Worm (Caenorhabditis elegans) whole organism, midembryonic: ENCODE results near the gene syd-9.

Experiments
- T22C8.4 ChIP-seq: fragments of 200-800 bp; sonication (Bioruptor generic); IDR thresholded peaks from 2 replicates; pipeline ENCODE4 v1.3.6; 2022; ENCODE audit warnings: missing genetic modification characterization, missing compliant biosample characterization
- cog-1 ChIP-seq: sonication (generic microtip); optimal IDR thresholded peaks from 2 replicates; lab custom pipeline; 2016; ENCODE audit warnings: missing genetic modification characterization, missing compliant biosample characterization
- flt-1 ChIP-seq: fragments of 200-800 bp; sonication (Bioruptor generic); IDR thresholded peaks from 2 replicates; pipeline ENCODE4 v1.3.6; 2022; ENCODE audit warnings: missing genetic modification characterization, missing compliant biosample characterization
- klf-2 ChIP-seq: fragments of 200-800 bp; sonication (Bioruptor generic); conservative IDR thresholded peaks from 2 replicates; pipeline ENCODE4 v1.3.6; 2022; ENCODE audit warnings: missing genetic modification reagents, missing genetic modification characterization, missing compliant biosample characterization
- med-1 ChIP-seq: sonication (generic microtip); optimal IDR thresholded peaks from 2 replicates; lab custom pipeline; 2017; ENCODE audit warnings: missing genetic modification characterization, mild to moderate bottlenecking, missing compliant biosample characterization, antibody characterized with exemption, missing genetic modification reagents; ENCODE audit not compliant: insufficient read depth
- ref-1 ChIP-seq: fragments of 200-800 bp; sonication (Bioruptor generic); conservative IDR thresholded peaks from 2 replicates; pipeline ENCODE4 v1.3.6; 2022; ENCODE audit warnings: missing genetic modification reagents, missing genetic modification characterization, missing compliant biosample characterization
- tab-1 ChIP-seq: fragments of 200-800 bp; sonication (Bioruptor generic); IDR thresholded peaks from 2 replicates; pipeline ENCODE4 v1.3.6; 2022; ENCODE audit warnings: missing genetic modification characterization, missing compliant biosample characterization
- ztf-23 ChIP-seq: fragments of 200-800 bp; sonication (Bioruptor generic); IDR thresholded peaks from 2 replicates; pipeline ENCODE4 v1.3.6; 2022; ENCODE audit warnings: missing genetic modification reagents, missing genetic modification characterization, missing compliant biosample characterization
- ztf-29 ChIP-seq: fragments of 200-800 bp; sonication (Bioruptor generic); IDR thresholded peaks from 2 replicates; pipeline ENCODE4 v1.3.6; 2022; ENCODE audit warnings: missing genetic modification reagents, missing genetic modification characterization, missing compliant biosample characterization

syd-9 gene

ce11 chrX:7217704-7218479 lies at the start of gene syd-9:
TSS of gene syd-9 (plus strand) at chrX:7218097.
- no peak for TF ChIP-seq klf-2
- no peak for TF ChIP-seq ztf-23 (GFP tag; lab: Robert Waterston, UW)
- no peak for TF ChIP-seq tab-1 (GFP tag; lab: Robert Waterston, UW)
- TF ChIP-seq T22C8.4 (GFP tag; lab: Robert Waterston, UW) = no peak
- TF ChIP-seq flt-1 = no peak
- no peak for TF ChIP-seq cog-1 (tag; lab: Kevin White, UChicago)
- TF ChIP-seq med-1 (GFP tag; lab: Kevin White, UChicago) = no peak
- no peak for TF ChIP-seq ztf-29 (GFP tag; lab: Robert Waterston, UW)

ce11 chrX:7170575-7171297 lies 47.2 kb upstream of the syd-9 start, which contains the start of gene bar-1:
TSS of gene bar-1 (minus strand) at chrX:7170625.
- TF ChIP-seq tab-1 (GFP tag; lab: Robert Waterston, UW) = no peak
- TF ChIP-seq med-1 (GFP tag; lab: Kevin White, UChicago) = no peak
- TF ChIP-seq cog-1 (tag; lab: Kevin White, UChicago) = no peak
- TF ChIP-seq flt-1 = no peak
- no peak for TF ChIP-seq klf-2
- no peak for TF ChIP-seq ztf-23 (GFP tag; lab: Robert Waterston, UW)
- TF ChIP-seq T22C8.4 (GFP tag; lab: Robert Waterston, UW) = no peak
- TF ChIP-seq ref-1 = no peak
- TF ChIP-seq ztf-29 (GFP tag; lab: Robert Waterston, UW) = no peak

ce11 chrX:7175389-7175788 lies 42.5 kb upstream of the syd-9 start:
- TF ChIP-seq ztf-29 (GFP tag; lab: Robert Waterston, UW) (no peak), T22C8.4 (GFP tag; lab: Robert Waterston, UW) (no peak), klf-2 (no peak), ztf-23 (GFP tag; lab: Robert Waterston, UW) (no peak), cog-1 (tag; lab: Kevin White, UChicago) (no peak), tab-1 (GFP tag; lab: Robert Waterston, UW) (no peak), flt-1 (no peak), ref-1 (no peak), med-1 (GFP tag; lab: Kevin White, UChicago) (no peak)

- TF ChIP-seq cog-1 (tag; lab: Kevin White, UChicago) (no peak), T22C8.4 (GFP tag; lab: Robert Waterston, UW) (no peak), tab-1 (GFP tag; lab: Robert Waterston, UW) (no peak), flt-1 (no peak), med-1 (GFP tag; lab: Kevin White, UChicago) (no peak)
Observed at ce11 chrX:7176817-7177216, 41.1 kb upstream of the syd-9 start.

- no peak for TF ChIP-seq tab-1 (GFP tag; lab: Robert Waterston, UW)
- TF ChIP-seq flt-1 = no peak
- no peak for TF ChIP-seq ztf-23 (GFP tag; lab: Robert Waterston, UW)
- TF ChIP-seq ref-1 = no peak
- TF ChIP-seq ztf-29 (GFP tag; lab: Robert Waterston, UW) = no peak
- TF ChIP-seq klf-2 = no peak
- no peak for TF ChIP-seq cog-1 (tag; lab: Kevin White, UChicago)
- no peak for TF ChIP-seq T22C8.4 (GFP tag; lab: Robert Waterston, UW)
- no peak for TF ChIP-seq med-1 (GFP tag; lab: Kevin White, UChicago)
Observed at ce11 chrX:7177341-7177740, 40.6 kb upstream of the syd-9 start, which contains the start of gene F43E12.1. TSS of gene F43E12.1 (plus strand) at chrX:7177641.

ce11 chrX:7181627-7182026 lies 36.3 kb upstream of the syd-9 start:
- no peak for TF ChIP-seq ztf-29 (GFP tag; lab: Robert Waterston, UW)
- no peak for TF ChIP-seq tab-1 (GFP tag; lab: Robert Waterston, UW)
- no peak for TF ChIP-seq flt-1
- no peak for TF ChIP-seq ref-1
- TF ChIP-seq T22C8.4 (GFP tag; lab: Robert Waterston, UW) = no peak
- TF ChIP-seq klf-2 = no peak
- TF ChIP-seq cog-1 (tag; lab: Kevin White, UChicago) = no peak
- TF ChIP-seq med-1 (GFP tag; lab: Kevin White, UChicago) = no peak
- TF ChIP-seq ztf-23 (GFP tag; lab: Robert Waterston, UW) = no peak; the same call in 1 of the 2 replicates

ce11 chrX:7187602-7188001 lies 30.3 kb upstream of the syd-9 start, which contains the start of gene C55B6.4:
TSS of gene C55B6.4 (minus strand) at chrX:7187702.
- TF ChIP-seq klf-2 (no peak), med-1 (GFP tag; lab: Kevin White, UChicago) (no peak), ztf-29 (GFP tag; lab: Robert Waterston, UW) (no peak)

- TF ChIP-seq cog-1 (tag; lab: Kevin White, UChicago) = no peak
- TF ChIP-seq tab-1 (GFP tag; lab: Robert Waterston, UW) = no peak
- TF ChIP-seq ztf-29 (GFP tag; lab: Robert Waterston, UW) = no peak
- no peak for TF ChIP-seq med-1 (GFP tag; lab: Kevin White, UChicago)
- no peak for TF ChIP-seq ztf-23 (GFP tag; lab: Robert Waterston, UW)
- no peak for TF ChIP-seq T22C8.4 (GFP tag; lab: Robert Waterston, UW)
- TF ChIP-seq ref-1 = no peak
- no peak for TF ChIP-seq klf-2
- no peak for TF ChIP-seq flt-1
Observed at ce11 chrX:7191882-7192281, 26.0 kb upstream of the syd-9 start, which contains the start of gene C55B6.7. TSS of gene C55B6.7 (minus strand) at chrX:7191982.

- TF ChIP-seq cog-1 (tag; lab: Kevin White, UChicago) (no peak), ztf-23 (GFP tag; lab: Robert Waterston, UW) (no peak), T22C8.4 (GFP tag; lab: Robert Waterston, UW) (no peak), klf-2 (no peak), med-1 (GFP tag; lab: Kevin White, UChicago) (no peak), flt-1 (no peak), ztf-29 (GFP tag; lab: Robert Waterston, UW) (no peak), tab-1 (GFP tag; lab: Robert Waterston, UW) (no peak), ref-1 (no peak)
Observed at ce11 chrX:7193894-7194614, 23.8 kb upstream of the syd-9 start, which contains the start of gene dnj-7. TSS of gene dnj-7 (plus strand) at chrX:7194564.
